2 worm cellular contexts compared by ENCODE assay signal in the genomic region with DNA sequence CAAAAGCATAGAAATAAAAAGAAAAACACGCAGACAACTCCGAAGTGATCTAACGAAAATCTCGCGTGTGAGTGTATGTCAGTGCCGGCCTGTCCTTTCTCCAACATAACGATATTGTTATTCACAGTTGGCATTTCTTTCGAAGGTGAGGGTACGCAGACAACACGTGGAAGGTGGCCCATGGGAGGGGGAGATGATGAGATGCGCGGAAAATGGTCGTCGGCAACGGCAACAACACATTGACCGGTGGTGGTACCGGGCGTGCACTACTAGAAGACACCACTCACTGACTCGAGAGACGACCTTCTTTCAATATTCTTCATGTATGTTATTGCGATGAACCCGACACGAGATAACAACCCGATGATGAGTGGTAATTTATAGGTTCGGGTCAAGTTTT.
A peak's percentile ranks its signal among the peaks of the same experiment; 100 is the strongest.
TF ChIP-seq lines count a peak whose summit lies in the region.

No protein-coding gene starts in this region.

TF ChIP-seq in whole organism, L1 larva, 84 proteins besides CTCF, POLR2A, EP300 and RAD21 (continued from another document):
- TF ChIP-seq lin-14 (GFP tag; optimal IDR thresholded peaks at IDR 0.05; lab: Kevin White, UChicago) (peak; percentile 77), lin-15B (tag; optimal IDR thresholded peaks at IDR 0.05; lab: Kevin White, UChicago) (no peak), irx-1 (tag; optimal IDR thresholded peaks at IDR 0.05; lab: Kevin White, UChicago) (no peak), fos-1 (tag; optimal IDR thresholded peaks at IDR 0.05; lab: Kevin White, UChicago) (no peak), nhr-71 (tag; optimal IDR thresholded peaks at IDR 0.05; lab: Kevin White, UChicago) (peak; percentile 6), snpc-4 (tag; optimal IDR thresholded peaks at IDR 0.05; lab: Kevin White, UChicago) (no peak), snu-23 (GFP tag; optimal IDR thresholded peaks at IDR 0.05; lab: Kevin White, UChicago) (peak; percentile 42), C04F5.9 (tag; optimal IDR thresholded peaks at IDR 0.05; lab: Kevin White, UChicago) (no peak), nhr-90 (tag; optimal IDR thresholded peaks at IDR 0.05; lab: Kevin White, UChicago; ENCODE audit: poor library complexity) (peak; percentile 28), dpl-1 (GFP tag; optimal IDR thresholded peaks at IDR 0.05; lab: Kevin White, UChicago) (no peak), blmp-1 (tag; optimal IDR thresholded peaks at IDR 0.05; lab: Kevin White, UChicago) (peak; percentile 37), aly-2 (tag; optimal IDR thresholded peaks at IDR 0.05; lab: Kevin White, UChicago) (no peak), nhr-47 (tag; optimal IDR thresholded peaks at IDR 0.05; lab: Kevin White, UChicago) (no peak), nhr-84 (tag; optimal IDR thresholded peaks at IDR 0.05; lab: Kevin White, UChicago) (no peak), nhr-85 (tag; lab: Kevin White, UChicago) (no peak), jun-1 (tag; optimal IDR thresholded peaks at IDR 0.05; lab: Kevin White, UChicago) (no peak), Y116A8C.19 (tag; optimal IDR thresholded peaks at IDR 0.05; lab: Kevin White, UChicago; ENCODE audit: borderline replicate concordance) (no peak)

TF ChIP-seq in whole organism, L4 larva, 104 proteins besides CTCF, POLR2A, EP300 and RAD21 (continued from another document):
- TF ChIP-seq dmd-8 (GFP tag; IDR thresholded peaks at IDR 0.05; lab: Robert Waterston, UW), result no peak
